Worm (Caenorhabditis elegans) whole organism, L3 larva: ENCODE results near the gene srbc-12.
"Not testable (repeated sequence)": the region's sequence is repeated elsewhere in the genome, so short reads cannot be mapped to it uniquely, and the experiment has no call there.

Experiments
- R02D3.7 ChIP-seq: fragments of 150-350 bp; optimal IDR thresholded peaks from 2 replicates; lab custom pipeline; 2014; ENCODE audit warnings: missing biosample characterization, missing genetic modification characterization
- ama-1 ChIP-seq: fragments of 150-350 bp; optimal IDR thresholded peaks from 2 replicates; lab custom pipeline; 2018
- ceh-28 ChIP-seq: fragments of 150-350 bp; optimal IDR thresholded peaks from 2 replicates; lab custom pipeline; 2014; ENCODE audit warnings: missing biosample characterization, missing genetic modification reagents, missing genetic modification characterization
- ceh-82 ChIP-seq: fragments of 150-350 bp; optimal IDR thresholded peaks from 2 replicates; lab custom pipeline; 2014; ENCODE audit warnings: missing biosample characterization, missing genetic modification characterization
- egl-27 ChIP-seq: sonication (generic microtip); optimal IDR thresholded peaks from 4 replicates; lab custom pipeline; 2017; ENCODE audit warnings: missing biosample characterization, missing genetic modification reagents, missing genetic modification characterization
- egl-5 ChIP-seq: fragments of 150-350 bp; optimal IDR thresholded peaks from 2 replicates; lab custom pipeline; 2017; ENCODE audit warnings: missing biosample characterization, missing genetic modification reagents, missing genetic modification characterization, inconsistent platforms
- elt-1 ChIP-seq: fragments of 150-350 bp; optimal IDR thresholded peaks from 2 replicates; lab custom pipeline; 2014; ENCODE audit warnings: missing biosample characterization, missing genetic modification characterization
- elt-2 ChIP-seq: sonication (generic microtip); optimal IDR thresholded peaks from 2 replicates; lab custom pipeline; 2016; ENCODE audit warnings: missing genetic modification reagents, mild to moderate bottlenecking, missing genetic modification characterization, missing compliant biosample characterization
- eor-1 ChIP-seq, 2 experiments: fragments of 150-350 bp; optimal IDR thresholded peaks; 2 replicates each; lab custom pipeline; 2014 to 2018; ENCODE audit warnings: missing biosample characterization in 2 of 2, missing genetic modification characterization in 2 of 2
- fkh-2 ChIP-seq: fragments of 150-350 bp; optimal IDR thresholded peaks from 2 replicates; lab custom pipeline; 2014; ENCODE audit warnings: missing biosample characterization, missing genetic modification reagents, missing genetic modification characterization
- fos-1 ChIP-seq: fragments of 150-350 bp; optimal IDR thresholded peaks from 2 replicates; lab custom pipeline; 2014; ENCODE audit warnings: missing biosample characterization, missing genetic modification characterization
- jun-1 ChIP-seq: fragments of 150-350 bp; optimal IDR thresholded peaks from 2 replicates; lab custom pipeline; 2014; ENCODE audit warnings: missing biosample characterization, missing genetic modification reagents, missing genetic modification characterization
- mdl-1 ChIP-seq: fragments of 150-350 bp; optimal IDR thresholded peaks from 2 replicates; lab custom pipeline; 2014; ENCODE audit warnings: missing biosample characterization, missing genetic modification characterization
- nhr-11 ChIP-seq: fragments of 150-350 bp; optimal IDR thresholded peaks from 2 replicates; lab custom pipeline; 2014; ENCODE audit warnings: missing biosample characterization, missing genetic modification characterization
- skn-1 ChIP-seq: fragments of 150-350 bp; optimal IDR thresholded peaks from 2 replicates; lab custom pipeline; 2014; ENCODE audit warnings: missing biosample characterization, missing genetic modification characterization
- snpc-4 ChIP-seq: fragments of 150-350 bp; optimal IDR thresholded peaks from 2 replicates; lab custom pipeline; 2014; ENCODE audit warnings: missing biosample characterization, missing genetic modification characterization
- tbx-2 ChIP-seq: sonication (generic microtip); optimal IDR thresholded peaks from 2 replicates; lab custom pipeline; 2016; ENCODE audit warnings: mild to moderate bottlenecking, missing genetic modification characterization, missing compliant biosample characterization
- unc-39 ChIP-seq: sonication (generic microtip); optimal IDR thresholded peaks from 4 replicates; lab custom pipeline; 2017; ENCODE audit warnings: missing biosample characterization, missing genetic modification characterization
- ztf-11 ChIP-seq: fragments of 150-350 bp; optimal IDR thresholded peaks from 2 replicates; lab custom pipeline; 2014; ENCODE audit warnings: missing biosample characterization, missing genetic modification characterization

srbc-12 gene

DNA sequence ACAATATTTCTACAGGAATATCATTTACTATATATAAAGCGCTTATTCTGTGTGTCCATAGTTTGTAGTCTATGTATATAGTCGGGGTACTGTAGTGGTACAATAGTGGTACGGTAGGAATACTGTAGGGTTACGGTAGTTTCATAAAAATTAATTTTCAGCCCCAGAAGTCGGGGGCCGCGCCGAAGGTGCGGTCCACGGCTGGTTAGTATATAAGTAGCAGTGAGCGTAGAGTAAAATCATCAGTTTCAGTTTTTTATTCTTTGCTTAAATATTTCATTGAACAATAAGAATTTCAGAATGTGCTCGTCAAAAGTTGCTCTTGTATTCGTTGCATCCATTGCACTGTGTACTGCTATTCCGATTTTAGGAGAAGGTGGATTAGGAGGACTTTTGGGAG is 41.2 kb downstream of the srbc-12 start, which contains the start of gene srlf-22:
Gene srlf-22 (plus strand): TSS at position 301 of the 400 bp plus-strand sequence.
- TF ChIP-seq R02D3.7 (tag; lab: Kevin White, UChicago); ama-1 (lab: Kevin White, UChicago); mdl-1: not testable (repeated sequence)

DNA sequence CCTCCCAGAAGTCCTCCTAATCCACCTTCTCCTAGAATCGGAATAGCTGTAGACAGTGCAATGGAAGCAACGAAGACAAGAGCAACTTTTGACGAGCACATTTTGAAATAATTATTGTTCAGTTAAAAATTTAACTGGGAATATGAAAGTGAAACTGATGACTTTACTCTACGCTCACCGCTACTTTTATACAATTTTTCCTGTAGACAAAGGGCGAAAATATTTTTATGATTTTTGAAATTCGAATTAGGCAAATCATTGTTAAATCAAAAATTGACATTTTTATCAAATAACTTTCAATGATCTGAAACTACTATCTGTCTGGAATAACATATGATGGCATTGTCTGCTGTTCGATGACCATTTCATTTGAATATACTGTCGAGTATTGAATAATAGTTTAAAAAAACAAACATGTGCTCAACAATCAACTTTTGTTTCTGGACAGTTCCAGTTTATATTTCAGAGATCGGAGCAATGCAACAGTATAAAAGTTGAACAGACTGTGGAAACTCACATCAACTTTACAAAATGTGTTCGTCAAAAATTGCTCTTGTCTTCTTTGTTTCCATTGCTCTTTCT is 43.9 kb downstream of the srbc-12 start, which contains the start of the genes srlf-23 and srlf-20:
Gene srlf-23 (minus strand): TSS at position 101 of the 582 bp plus-strand sequence.
Gene srlf-20 (plus strand): TSS at position 532 of the 582 bp plus-strand sequence.
- TF ChIP-seq jun-1 (tag; lab: Kevin White, UChicago): no peak
- no peak for TF ChIP-seq egl-5 (tag; lab: Kevin White, UChicago)
- no peak for TF ChIP-seq ceh-28 (tag; lab: Kevin White, UChicago)
- TF ChIP-seq egl-27 (tag; lab: Kevin White, UChicago): no peak
- TF ChIP-seq eor-1 (tag; optimal IDR thresholded peaks at IDR 0.05; lab: Kevin White, UChicago): no peak
- no peak for TF ChIP-seq tbx-2 (tag; lab: Kevin White, UChicago)
- TF ChIP-seq ztf-11 (tag; lab: Kevin White, UChicago): no peak
- TF ChIP-seq elt-1 (tag; lab: Kevin White, UChicago): no peak
- TF ChIP-seq nhr-11 (tag; lab: Kevin White, UChicago): no peak
- no peak for TF ChIP-seq ceh-82 (tag; lab: Kevin White, UChicago)
- TF ChIP-seq unc-39 (tag; lab: Kevin White, UChicago): no peak
- no peak for TF ChIP-seq elt-2 (tag; lab: Kevin White, UChicago)
- TF ChIP-seq fos-1: no peak
- no peak for TF ChIP-seq fkh-2 (tag; lab: Kevin White, UChicago)
- TF ChIP-seq snpc-4 (tag; lab: Kevin White, UChicago): no peak

DNA sequence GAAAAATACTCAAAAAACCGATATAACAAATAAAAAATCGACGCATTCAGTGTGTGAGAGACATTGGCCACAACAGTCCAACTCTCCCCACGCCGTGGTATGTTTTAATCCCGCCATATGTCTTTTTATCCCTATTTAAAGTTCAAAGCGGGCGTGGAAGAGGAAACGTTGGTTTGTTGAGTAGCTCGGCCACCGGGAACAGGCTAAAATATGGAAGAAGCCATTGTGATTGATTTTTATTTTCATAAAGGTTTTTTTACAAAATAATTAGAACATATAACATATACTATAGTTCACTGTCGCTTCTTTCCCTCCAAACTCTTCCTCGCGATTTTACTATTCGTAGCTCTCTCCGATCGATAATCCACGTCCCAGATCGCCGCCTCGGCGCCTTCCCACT is 49.5 kb downstream of the srbc-12 start, which contains the start of gene nas-32:
Gene nas-32 (minus strand): TSS at position 101 of the 400 bp plus-strand sequence.
- TF ChIP-seq egl-5 (tag; lab: Kevin White, UChicago) (no peak), elt-2 (tag; lab: Kevin White, UChicago) (no peak), skn-1 (no peak)
